Fruit fly (Drosophila melanogaster) whole organism, embryonic: ENCODE measurements around the gene CG13920.
A peak's percentile ranks its signal among the peaks of the same experiment; 100 is the strongest.

Experiments
- CG10267 ChIP-seq: fragments of 200-800 bp; sonication (Bioruptor generic); optimal IDR thresholded peaks from 2 replicates; lab custom pipeline; 2018; ENCODE audit warnings: missing biosample characterization, mild to moderate bottlenecking, missing genetic modification characterization, moderate library complexity
- CG12104 ChIP-seq: fragments of 200-800 bp; sonication (Bioruptor generic); optimal IDR thresholded peaks from 3 replicates; lab custom pipeline; 2016; ENCODE audit warnings: missing biosample characterization, missing genetic modification characterization
- CG12299 ChIP-seq: fragments of 200-800 bp; sonication (Bioruptor generic); optimal IDR thresholded peaks from 2 replicates; lab custom pipeline; 2018; ENCODE audit warnings: missing biosample characterization, mild to moderate bottlenecking, missing genetic modification characterization
- CG12391 ChIP-seq: fragments of 200-800 bp; sonication (Bioruptor generic); optimal IDR thresholded peaks from 3 replicates; lab custom pipeline; 2018; ENCODE audit warnings: missing biosample characterization, mild to moderate bottlenecking, missing genetic modification characterization, moderate library complexity
- CG13775 ChIP-seq: fragments of 200-800 bp; sonication (Bioruptor generic); optimal IDR thresholded peaks from 3 replicates; lab custom pipeline; 2017; ENCODE audit warnings: missing biosample characterization, mild to moderate bottlenecking, missing genetic modification characterization
- CG14860 ChIP-seq: fragments of 200-800 bp; sonication (Bioruptor generic); IDR thresholded peaks from 3 replicates; pipeline ENCODE4 v1.3.6; 2022; ENCODE audit warnings: missing biosample characterization, missing genetic modification characterization; ENCODE audit not compliant: partially characterized antibody
- CG15479 ChIP-seq: fragments of 200-800 bp; sonication (Bioruptor generic); optimal IDR thresholded peaks from 3 replicates; lab custom pipeline; 2019; ENCODE audit warnings: missing biosample characterization, mild to moderate bottlenecking, missing genetic modification characterization, moderate library complexity
- CG15514 ChIP-seq: fragments of 200-800 bp; sonication (Bioruptor generic); optimal IDR thresholded peaks from 3 replicates; lab custom pipeline; 2017; ENCODE audit warnings: missing biosample characterization, missing genetic modification characterization, mild to moderate bottlenecking, moderate library complexity, missing genetic modification reagents
- CG15601 ChIP-seq: fragments of 200-800 bp; sonication (Bioruptor generic); optimal IDR thresholded peaks from 3 replicates; lab custom pipeline; 2019; ENCODE audit warnings: missing biosample characterization, mild to moderate bottlenecking, missing genetic modification characterization, moderate library complexity
- CG18476 ChIP-seq: fragments of 200-800 bp; sonication (Bioruptor generic); optimal IDR thresholded peaks from 2 replicates; lab custom pipeline; 2016; ENCODE audit warnings: missing biosample characterization, mild to moderate bottlenecking, missing genetic modification characterization
- CG30020 ChIP-seq: fragments of 200-800 bp; optimal IDR thresholded peaks from 2 replicates; lab custom pipeline; 2019; ENCODE audit warnings: missing biosample characterization, mild to moderate bottlenecking, missing genetic modification characterization, moderate library complexity
- CG3065 ChIP-seq: fragments of 200-800 bp; sonication (Bioruptor generic); optimal IDR thresholded peaks from 2 replicates; lab custom pipeline; 2016; ENCODE audit warnings: missing biosample characterization, missing genetic modification characterization
- CG31441 ChIP-seq: fragments of 200-800 bp; sonication (Bioruptor generic); IDR thresholded peaks from 2 replicates; pipeline ENCODE4 v1.3.6; 2022; ENCODE audit warnings: missing biosample characterization, missing genetic modification characterization
- CG32532 ChIP-seq: fragments of 200-800 bp; sonication (Bioruptor generic); IDR thresholded peaks from 2 replicates; pipeline ENCODE4 v1.3.6; 2022; ENCODE audit warnings: missing biosample characterization, missing genetic modification characterization
- CG33557 ChIP-seq: fragments of 200-800 bp; sonication (Bioruptor generic); optimal IDR thresholded peaks from 2 replicates; lab custom pipeline; 2019; ENCODE audit warnings: missing biosample characterization, mild to moderate bottlenecking, missing genetic modification characterization, moderate library complexity
- CG34422 ChIP-seq: fragments of 200-800 bp; sonication (Bioruptor generic); IDR thresholded peaks from 3 replicates; pipeline ENCODE4 v1.3.6; 2022; ENCODE audit warnings: missing biosample characterization, missing genetic modification characterization
- CG8290 ChIP-seq, 3 experiments: fragments of 200-800 bp; sonication (Bioruptor generic); optimal IDR thresholded peaks; 2 replicates each; lab custom pipeline; 2016 to 2019; ENCODE audit warnings: missing biosample characterization in 3 of 3, missing genetic modification characterization in 3 of 3, mild to moderate bottlenecking in 2 of 3, moderate library complexity in 1 of 3
- CG9215 ChIP-seq: fragments of 200-800 bp; sonication (Bioruptor generic); IDR thresholded peaks from 2 replicates; pipeline ENCODE4 v1.3.6; 2022; ENCODE audit warnings: missing biosample characterization, missing genetic modification characterization
- CG9727 ChIP-seq: fragments of 200-800 bp; sonication (Bioruptor generic); optimal IDR thresholded peaks from 3 replicates; lab custom pipeline; 2017; ENCODE audit warnings: missing biosample characterization, mild to moderate bottlenecking, missing genetic modification characterization
- CG9797 ChIP-seq: fragments of 200-800 bp; sonication (Bioruptor generic); optimal IDR thresholded peaks from 3 replicates; lab custom pipeline; 2018; ENCODE audit warnings: missing biosample characterization, mild to moderate bottlenecking, missing genetic modification characterization
- CG9817 ChIP-seq: fragments of 200-800 bp; sonication (Bioruptor generic); optimal IDR thresholded peaks from 2 replicates; lab custom pipeline; 2018; ENCODE audit warnings: missing biosample characterization, mild to moderate bottlenecking, missing genetic modification characterization, moderate library complexity
- CTCF ChIP-seq: fragments of 200-800 bp; sonication (Bioruptor generic); optimal IDR thresholded peaks from 2 replicates; lab custom pipeline; 2017; ENCODE audit warnings: missing biosample characterization, mild to moderate bottlenecking, missing genetic modification characterization, moderate library complexity
- Dll ChIP-seq: fragments of 200-800 bp; sonication (Bioruptor generic); IDR thresholded peaks from 4 replicates; pipeline ENCODE4 v1.3.6; 2022; ENCODE audit warnings: missing biosample characterization, missing genetic modification characterization; ENCODE audit not compliant: partially characterized antibody
- Dp ChIP-seq: fragments of 200-800 bp; sonication (Bioruptor generic); optimal IDR thresholded peaks from 2 replicates; lab custom pipeline; 2018; ENCODE audit warnings: missing biosample characterization, mild to moderate bottlenecking, missing genetic modification characterization, moderate library complexity
- Drgx ChIP-seq: fragments of 200-800 bp; sonication (Bioruptor generic); IDR thresholded peaks from 2 replicates; pipeline ENCODE4 v1.3.6; 2022; ENCODE audit warnings: missing biosample characterization, missing genetic modification characterization
- Ets65A ChIP-seq: fragments of 200-800 bp; sonication (Bioruptor generic); peaks from one replicate; lab custom pipeline; 2016; ENCODE audit warnings: missing biosample characterization, missing genetic modification characterization
- Ets97D ChIP-seq: fragments of 200-800 bp; sonication (Bioruptor generic); optimal IDR thresholded peaks from 3 replicates; lab custom pipeline; 2016; ENCODE audit warnings: missing biosample characterization, missing genetic modification characterization
- GATAe ChIP-seq: fragments of 200-800 bp; sonication (Bioruptor generic); conservative IDR thresholded peaks from 2 replicates; pipeline ENCODE4 v1.3.6; 2022; ENCODE audit warnings: missing biosample characterization, missing genetic modification characterization
- MBD-R2 ChIP-seq: fragments of 200-800 bp; sonication (Bioruptor generic); IDR thresholded peaks from 2 replicates; pipeline ENCODE4 v1.3.6; 2022; ENCODE audit warnings: missing biosample characterization, missing genetic modification characterization
- MESR4 ChIP-seq: fragments of 200-800 bp; sonication (Bioruptor generic); optimal IDR thresholded peaks from 2 replicates; lab custom pipeline; 2018; ENCODE audit warnings: missing biosample characterization, mild to moderate bottlenecking, missing genetic modification characterization, moderate library complexity
- NfI ChIP-seq: fragments of 200-800 bp; sonication (Bioruptor generic); optimal IDR thresholded peaks from 3 replicates; lab custom pipeline; 2018; ENCODE audit warnings: missing biosample characterization, mild to moderate bottlenecking, missing genetic modification characterization, moderate library complexity
- Scr ChIP-seq: fragments of 200-800 bp; sonication (Bioruptor generic); IDR thresholded peaks from 2 replicates; pipeline ENCODE4 v1.3.6; 2022; ENCODE audit warnings: missing biosample characterization, missing genetic modification characterization; ENCODE audit not compliant: partially characterized antibody
- Sox102F ChIP-seq: fragments of 200-800 bp; sonication (Bioruptor generic); optimal IDR thresholded peaks from 2 replicates; lab custom pipeline; 2018; ENCODE audit warnings: missing biosample characterization, mild to moderate bottlenecking, missing genetic modification characterization, moderate library complexity
- Usf ChIP-seq: fragments of 200-800 bp; sonication (Bioruptor generic); optimal IDR thresholded peaks from 2 replicates; lab custom pipeline; 2017; ENCODE audit warnings: missing genotype, missing biosample characterization, missing genetic modification characterization
- aop ChIP-seq: fragments of 200-800 bp; sonication (Bioruptor generic); IDR thresholded peaks from 2 replicates; pipeline ENCODE4 v1.3.6; 2022; ENCODE audit warnings: missing biosample characterization, missing genetic modification characterization
- cato ChIP-seq: fragments of 200-800 bp; sonication (Bioruptor generic); optimal IDR thresholded peaks from 2 replicates; lab custom pipeline; 2016; ENCODE audit warnings: missing biosample characterization, missing genetic modification characterization, borderline replicate concordance
- corto ChIP-seq: fragments of 200-800 bp; sonication (Bioruptor generic); optimal IDR thresholded peaks from 2 replicates; lab custom pipeline; 2016; ENCODE audit warnings: missing biosample characterization, mild to moderate bottlenecking, missing genetic modification characterization, moderate library complexity
- gce ChIP-seq: fragments of 200-800 bp; sonication (Bioruptor generic); IDR thresholded peaks from 3 replicates; pipeline ENCODE4 v1.3.6; 2022; ENCODE audit warnings: missing biosample characterization, missing genetic modification characterization
- gcm ChIP-seq: fragments of 200-800 bp; sonication (Bioruptor generic); optimal IDR thresholded peaks from 2 replicates; lab custom pipeline; 2019; ENCODE audit warnings: missing biosample characterization, mild to moderate bottlenecking, missing genetic modification characterization, moderate library complexity
- hkb ChIP-seq, 2 experiments: fragments of 200-800 bp in 1 of 2; fragments of >200 bp in 1 of 2; sonication (Bioruptor generic) in 1 of 2; IDR thresholded peaks in 1 of 2; optimal IDR thresholded peaks in 1 of 2; 2 replicates each; pipeline versions ENCODE4 v1.3.6 to Lab custom; 2017 to 2022; ENCODE audit warnings: missing biosample characterization in 1 of 2, missing genetic modification characterization in 1 of 2
- mld ChIP-seq: fragments of 200-800 bp; sonication (Bioruptor generic); IDR thresholded peaks from 3 replicates; pipeline ENCODE4 v1.3.6; 2022; ENCODE audit warnings: missing biosample characterization, missing genetic modification characterization; ENCODE audit not compliant: partially characterized antibody
- nerfin-1 ChIP-seq: fragments of 200-800 bp; sonication (Bioruptor generic); optimal IDR thresholded peaks from 3 replicates; lab custom pipeline; 2019; ENCODE audit warnings: missing biosample characterization, mild to moderate bottlenecking, missing genetic modification characterization, moderate library complexity
- row ChIP-seq: fragments of 200-800 bp; sonication (Bioruptor generic); IDR thresholded peaks from 3 replicates; pipeline ENCODE4 v1.3.6; 2022; ENCODE audit warnings: missing biosample characterization, missing genetic modification characterization
- sc ChIP-seq, 3 experiments: fragments of >200 bp in 2 of 3; fragments of 200-800 bp in 1 of 3; sonication (Bioruptor generic) in 1 of 3; optimal IDR thresholded peaks; 2 replicates in 2 of 3; 3 replicates in 1 of 3; lab custom pipeline; 2017; ENCODE audit warnings: mild to moderate bottlenecking in 1 of 3, missing biosample characterization in 1 of 3, missing genetic modification characterization in 1 of 3, missing genetic modification reagents in 1 of 3
- sna ChIP-seq: fragments of 200-800 bp; sonication (Bioruptor generic); IDR thresholded peaks from 2 replicates; pipeline ENCODE4 v1.3.6; 2022; ENCODE audit warnings: missing biosample characterization, missing genetic modification characterization; ENCODE audit not compliant: partially characterized antibody
- sob ChIP-seq: fragments of 200-800 bp; sonication (Bioruptor generic); IDR thresholded peaks from 2 replicates; pipeline ENCODE4 v1.3.6; 2022; ENCODE audit warnings: missing biosample characterization, missing genetic modification characterization
- vvl ChIP-seq: fragments of 200-800 bp; sonication (Bioruptor generic); IDR thresholded peaks from 2 replicates; pipeline ENCODE4 v1.3.6; 2022; ENCODE audit warnings: missing biosample characterization, missing genetic modification characterization

Gene CG13920

dm6 chr3L:1602064-1602832 lies 46.5 kb upstream of the CG13920 start, which contains the start of gene CG12104 (continued):
- TF ChIP-seq Ets97D (GFP tag; lab: Kevin White, UChicago) (peak; percentile 90), Dp (GFP tag; lab: Kevin White, UChicago) (peak; percentile 20), gcm (GFP tag; lab: Kevin White, UChicago) (peak; percentile 19), CG12391 (tag; lab: Kevin White, UChicago) (peak; percentile 37), vvl (GFP tag; lab: Robert Waterston, UW) (peak; percentile 37; the same call in 1 of the 2 replicates), CG12299 (tag; lab: Kevin White, UChicago) (peak; percentile 29), CG34422 (no peak; the same call in 2 of the 3 replicates), CG15479 (peak; percentile 91), NfI (GFP tag; lab: Kevin White, UChicago) (peak; percentile 44), CG12104 (peak; percentile 88), sob (0 out of 2 replicates have a peak, but pooled peaks have one; percentile 14), CG18476 (no peak), mld (0 out of 3 replicates have a peak, but pooled peaks have one; percentile 42), MESR4 (GFP tag; lab: Kevin White, UChicago) (peak; percentile 62), gce (GFP tag; lab: Robert Waterston, UW) (no peak), Usf (GFP tag; lab: Kevin White, UChicago) (no peak), CG30020 (peak; percentile 22), sna (peak; percentile 35; the same call in 1 of the 2 replicates), hkb (optimal IDR thresholded peaks at IDR 0.05; lab: Kevin White, UChicago) (no peak), hkb (GFP tag; IDR thresholded peaks at IDR 0.05; lab: Robert Waterston, UW) (0 out of 2 replicates have a peak, but pooled peaks have one; percentile 8), Drgx (GFP tag; lab: Robert Waterston, UW) (no peak), CG8290 (GFP tag; optimal IDR thresholded peaks at IDR 0.05; lab: Kevin White, UChicago) (no peak), CG8290 (tag; optimal IDR thresholded peaks at IDR 0.05; lab: Kevin White, UChicago) (peak in 1 of 2 experiments; percentile 13), CG15514 (peak; percentile 99), nerfin-1 (peak; percentile 11), CG3065 (GFP tag; lab: Kevin White, UChicago) (no peak), CG9817 (tag; lab: Kevin White, UChicago) (no peak), CG14860 (GFP tag; lab: Robert Waterston, UW) (no peak), GATAe (GFP tag; lab: Robert Waterston, UW) (peak; percentile 96), Ets65A (GFP tag; lab: Kevin White, UChicago) (peak; percentile 86), CG32532 (GFP tag; lab: Robert Waterston, UW) (peak; percentile 33; the same call in 1 of the 2 replicates), corto (GFP tag; lab: Kevin White, UChicago) (no peak), CTCF (GFP tag; lab: Kevin White, UChicago) (peak; percentile 5), CG33557 (GFP tag; lab: Kevin White, UChicago) (peak; percentile 64)

- TF ChIP-seq CG9215 (GFP tag; lab: Robert Waterston, UW) (no peak), CG9797 (GFP tag; lab: Kevin White, UChicago) (peak; percentile 39), Sox102F (no peak), CG9727 (GFP tag; lab: Kevin White, UChicago) (peak; percentile 19), hkb (optimal IDR thresholded peaks at IDR 0.05; lab: Kevin White, UChicago) (peak; percentile 8), hkb (GFP tag; IDR thresholded peaks at IDR 0.05; lab: Robert Waterston, UW) (no peak), Scr (0 out of 2 replicates have a peak, but pooled peaks have one; percentile 3), aop (GFP tag; lab: Robert Waterston, UW) (no peak), CG13775 (GFP tag; lab: Kevin White, UChicago) (peak; percentile 11), Dll (no peak), CG10267 (tag; lab: Kevin White, UChicago) (peak; percentile 54), sc (optimal IDR thresholded peaks at IDR 0.05; lab: Kevin White, UChicago) (no peak), sc (GFP tag; optimal IDR thresholded peaks at IDR 0.05; lab: Kevin White, UChicago) (peak; percentile 1), MBD-R2 (0 out of 2 replicates have a peak, but pooled peaks have one; percentile 1), CG15514 (peak; percentile 98), Ets97D (GFP tag; lab: Kevin White, UChicago) (peak; percentile 52), mld (no peak), CG15601 (tag; lab: Kevin White, UChicago) (peak; percentile 17), CG31441 (0 out of 2 replicates have a peak, but pooled peaks have one; percentile 9), cato (GFP tag; lab: Kevin White, UChicago) (no peak), row (GFP tag; lab: Robert Waterston, UW) (0 out of 3 replicates have a peak, but pooled peaks have one; percentile 0)
Measured at dm6 chr3L:1602833-1603128, 46.0 kb upstream of the CG13920 start, which contains the start of the genes CG18170 and CG33791. TSS of gene CG18170 (plus strand) at chr3L:1602954. TSS of gene CG33791 (plus strand) at chr3L:1602954.
